Worm (Caenorhabditis elegans): ENCODE measurements around the gene C06E1.7.

ce11 chrIII:8555682-8556081 lies 37.8 kb downstream of the C06E1.7 start:
- TF ChIP-seq med-1 (GFP tag; optimal IDR thresholded peaks at IDR 0.05; ENCODE audit: insufficient read depth) (no peak), ztf-23 (GFP tag; IDR thresholded peaks at IDR 0.05) (no peak), T22C8.4 (GFP tag; IDR thresholded peaks at IDR 0.05) (no peak), tab-1 (GFP tag; IDR thresholded peaks at IDR 0.05) (no peak), ztf-29 (GFP tag; IDR thresholded peaks at IDR 0.05) (no peak), ref-1 (GFP tag; conservative IDR thresholded peaks at IDR 0.05) (no peak), flt-1 (GFP tag; IDR thresholded peaks at IDR 0.05) (no peak), klf-2 (GFP tag; conservative IDR thresholded peaks at IDR 0.05) (no peak)

Data from whole organism, midembryonic.